Worm (Caenorhabditis elegans): Measurements from ENCODE around the gene T12B5.14.
A peak's percentile ranks its signal among the peaks of the same experiment; 100 is the strongest.

Gene T12B5.14

ce11 chrIII:931405-931804 lies 23.3 kb upstream of the T12B5.14 start:
- TF ChIP-seq tra-4 (tag; optimal IDR thresholded peaks at IDR 0.05) = peak; percentile 32
- TF ChIP-seq ets-7 (tag; optimal IDR thresholded peaks at IDR 0.05) = peak; percentile 94
- peak; percentile 85 for TF ChIP-seq ceh-36 (tag; optimal IDR thresholded peaks at IDR 0.05)
- peak; percentile 90 for TF ChIP-seq hmbx-1 (tag; optimal IDR thresholded peaks at IDR 0.05)
- peak; percentile 94 for TF ChIP-seq hnd-1 (tag; optimal IDR thresholded peaks at IDR 0.05)
- TF ChIP-seq B0310.2 (tag; optimal IDR thresholded peaks at IDR 0.05) = peak; percentile 9
- peak; percentile 84 for TF ChIP-seq aly-1 (tag; optimal IDR thresholded peaks at IDR 0.05)
- TF ChIP-seq F13C5.2 (tag; optimal IDR thresholded peaks at IDR 0.05) = peak; percentile 81

- TF ChIP-seq scrt-1 (GFP tag; IDR thresholded peaks at IDR 0.05) (no peak), tbx-11 (GFP tag; IDR thresholded peaks at IDR 0.05) (no peak)
Observed at ce11 chrIII:936037-936507, 18.6 kb upstream of the T12B5.14 start, which contains the start of gene fbxa-55. Gene fbxa-55, minus strand, starts transcription at chrIII:936087.

- no peak for TF ChIP-seq ama-1 (optimal IDR thresholded peaks at IDR 0.05)
- TF ChIP-seq hmg-4 (GFP tag; optimal IDR thresholded peaks at IDR 0.05) = no peak
- TF ChIP-seq tbx-37 (GFP tag; conservative IDR thresholded peaks at IDR 0.05) = no peak
Observed at ce11 chrIII:937961-938360, 16.7 kb upstream of the T12B5.14 start, which contains the start of gene fbxa-56. Gene fbxa-56, minus strand, starts transcription at chrIII:938061.

ce11 chrIII:938569-938968 lies 16.1 kb upstream of the T12B5.14 start, which contains the start of gene fbxa-22:
Gene fbxa-22, plus strand, starts transcription at chrIII:938869.
- TF ChIP-seq flt-1 (GFP tag; IDR thresholded peaks at IDR 0.05) (no peak), hmg-4 (GFP tag; optimal IDR thresholded peaks at IDR 0.05) (no peak), ets-7 (tag; optimal IDR thresholded peaks at IDR 0.05) (no peak), aly-1 (tag; optimal IDR thresholded peaks at IDR 0.05) (no peak), ceh-13 (GFP tag; optimal IDR thresholded peaks at IDR 0.05) (no peak), tbx-37 (GFP tag; conservative IDR thresholded peaks at IDR 0.05) (no peak)

ce11 chrIII:941958-942357 lies 12.7 kb upstream of the T12B5.14 start:
- TF ChIP-seq hnd-1 (tag; optimal IDR thresholded peaks at IDR 0.05) (no peak), aly-1 (tag; optimal IDR thresholded peaks at IDR 0.05) (no peak), F13C5.2 (tag; optimal IDR thresholded peaks at IDR 0.05) (no peak), ets-7 (tag; optimal IDR thresholded peaks at IDR 0.05) (no peak), ceh-36 (tag; optimal IDR thresholded peaks at IDR 0.05) (no peak), pes-1 (GFP tag; IDR thresholded peaks at IDR 0.05) (no peak), tbx-11 (GFP tag; IDR thresholded peaks at IDR 0.05) (no peak), scrt-1 (GFP tag; IDR thresholded peaks at IDR 0.05) (no peak), tbx-37 (GFP tag; conservative IDR thresholded peaks at IDR 0.05) (no peak)

ce11 chrIII:943426-943927 lies 11.2 kb upstream of the T12B5.14 start, which contains the start of gene fbxa-59:
Gene fbxa-59, minus strand, starts transcription at chrIII:943476.
- no peak for TF ChIP-seq pes-1 (GFP tag; IDR thresholded peaks at IDR 0.05)
- TF ChIP-seq tbx-11 (GFP tag; IDR thresholded peaks at IDR 0.05) = no peak
- TF ChIP-seq B0310.2 (tag; optimal IDR thresholded peaks at IDR 0.05) = no peak
- TF ChIP-seq ets-7 (tag; optimal IDR thresholded peaks at IDR 0.05) = no peak
- TF ChIP-seq aly-1 (tag; optimal IDR thresholded peaks at IDR 0.05) = no peak
- no peak for TF ChIP-seq ama-1 (optimal IDR thresholded peaks at IDR 0.05)
- TF ChIP-seq F13C5.2 (tag; optimal IDR thresholded peaks at IDR 0.05) = no peak
- TF ChIP-seq ceh-36 (tag; optimal IDR thresholded peaks at IDR 0.05) = no peak
- no peak for TF ChIP-seq hmbx-1 (tag; optimal IDR thresholded peaks at IDR 0.05)

- TF ChIP-seq pes-1 (GFP tag; IDR thresholded peaks at IDR 0.05) = no peak
Observed at ce11 chrIII:946250-946725, 8.4 kb upstream of the T12B5.14 start, which contains the start of gene fbxa-60. Gene fbxa-60, minus strand, starts transcription at chrIII:946300.

ce11 chrIII:950472-950871 lies 4.2 kb upstream of the T12B5.14 start, which contains the start of the genes fbxa-67 and fbxa-11:
Gene fbxa-67, minus strand, starts transcription at chrIII:950670.
Gene fbxa-11, plus strand, starts transcription at chrIII:950869.
- TF ChIP-seq pes-1 (GFP tag; IDR thresholded peaks at IDR 0.05) = no peak
- no peak for TF ChIP-seq ama-1 (optimal IDR thresholded peaks at IDR 0.05)
- no peak for TF ChIP-seq sea-1 (GFP tag; conservative IDR thresholded peaks at IDR 0.05)
- TF ChIP-seq scrt-1 (GFP tag; IDR thresholded peaks at IDR 0.05) = no peak
- no peak for TF ChIP-seq aly-1 (tag; optimal IDR thresholded peaks at IDR 0.05)
- no peak for TF ChIP-seq hmbx-1 (tag; optimal IDR thresholded peaks at IDR 0.05)
- no peak for TF ChIP-seq ceh-36 (tag; optimal IDR thresholded peaks at IDR 0.05)
- TF ChIP-seq tbx-11 (GFP tag; IDR thresholded peaks at IDR 0.05) = no peak
- no peak for TF ChIP-seq ets-7 (tag; optimal IDR thresholded peaks at IDR 0.05)

- no peak for TF ChIP-seq ets-7 (tag; optimal IDR thresholded peaks at IDR 0.05)
Observed at ce11 chrIII:952184-952583, 2.5 kb upstream of the T12B5.14 start, which contains the start of gene fbxa-10. Gene fbxa-10, plus strand, starts transcription at chrIII:952390.

Measured in whole organism, early embryonic.